Worm (Caenorhabditis elegans) whole organism, early embryonic: ENCODE data around the gene C06B8.3.

ENCODE experiments used
- B0310.2 ChIP-seq: sonication (generic microtip); optimal IDR thresholded peaks from 2 replicates; lab custom pipeline; 2016; ENCODE audit warnings: mild to moderate bottlenecking, missing genetic modification characterization, missing compliant biosample characterization
- F13C5.2 ChIP-seq: sonication (generic microtip); optimal IDR thresholded peaks from 2 replicates; lab custom pipeline; 2017; ENCODE audit warnings: mild to moderate bottlenecking, missing genetic modification characterization, inconsistent platforms, missing compliant biosample characterization
- aly-1 ChIP-seq: sonication (generic microtip); optimal IDR thresholded peaks from 2 replicates; lab custom pipeline; 2016; ENCODE audit warnings: missing genetic modification characterization, missing compliant biosample characterization
- ama-1 ChIP-seq: fragments of 150-350 bp; optimal IDR thresholded peaks from 2 replicates; lab custom pipeline; 2014
- ceh-13 ChIP-seq: fragments of 200-800 bp; sonication (Bioruptor generic); optimal IDR thresholded peaks from 2 replicates; lab custom pipeline; 2018; ENCODE audit warnings: mild to moderate bottlenecking, missing genetic modification characterization, missing compliant biosample characterization
- ceh-36 ChIP-seq: sonication (generic microtip); optimal IDR thresholded peaks from 2 replicates; lab custom pipeline; 2016; ENCODE audit warnings: missing genetic modification characterization, inconsistent platforms, missing compliant biosample characterization
- ets-7 ChIP-seq: sonication (generic microtip); optimal IDR thresholded peaks from 2 replicates; lab custom pipeline; 2016; ENCODE audit warnings: missing genotype, missing genetic modification characterization, missing compliant biosample characterization
- flt-1 ChIP-seq: fragments of 200-800 bp; sonication (Bioruptor generic); IDR thresholded peaks from 2 replicates; pipeline ENCODE4 v1.3.6; 2022; ENCODE audit warnings: missing genetic modification characterization, missing compliant biosample characterization
- hmbx-1 ChIP-seq: sonication (generic microtip); optimal IDR thresholded peaks from 2 replicates; lab custom pipeline; 2016; ENCODE audit warnings: mild to moderate bottlenecking, missing genetic modification characterization, missing compliant biosample characterization
- hmg-4 ChIP-seq: fragments of 200-800 bp; sonication (Bioruptor generic); optimal IDR thresholded peaks from 2 replicates; lab custom pipeline; 2018; ENCODE audit warnings: mild to moderate bottlenecking, missing genetic modification characterization, missing compliant biosample characterization
- hnd-1 ChIP-seq: sonication (generic microtip); optimal IDR thresholded peaks from 2 replicates; lab custom pipeline; 2016; ENCODE audit warnings: missing genetic modification characterization, missing compliant biosample characterization
- pes-1 ChIP-seq: fragments of 200-800 bp; sonication (Bioruptor generic); IDR thresholded peaks from 2 replicates; pipeline ENCODE4 v1.3.6; 2022; ENCODE audit warnings: missing genetic modification reagents, missing genetic modification characterization, missing compliant biosample characterization
- scrt-1 ChIP-seq: fragments of 200-800 bp; sonication (Bioruptor generic); IDR thresholded peaks from 2 replicates; pipeline ENCODE4 v1.3.6; 2022; ENCODE audit warnings: missing genetic modification characterization, missing compliant biosample characterization
- sea-1 ChIP-seq: fragments of 200-800 bp; sonication (Bioruptor generic); conservative IDR thresholded peaks from 2 replicates; pipeline ENCODE4 v1.3.6; 2022; ENCODE audit warnings: missing genetic modification characterization, missing compliant biosample characterization
- tbx-11 ChIP-seq: fragments of 200-800 bp; sonication (Bioruptor generic); IDR thresholded peaks from 2 replicates; pipeline ENCODE4 v1.3.6; 2022; ENCODE audit warnings: missing genetic modification characterization, missing compliant biosample characterization
- tbx-37 ChIP-seq: fragments of 200-800 bp; sonication (Bioruptor generic); conservative IDR thresholded peaks from 2 replicates; pipeline ENCODE4 v1.3.6; 2022; ENCODE audit warnings: missing genetic modification reagents, missing genetic modification characterization, missing compliant biosample characterization
- tra-4 ChIP-seq: sonication (generic microtip); optimal IDR thresholded peaks from 2 replicates; lab custom pipeline; 2017; ENCODE audit warnings: missing genetic modification characterization, missing compliant biosample characterization

C06B8.3 gene

ce11 chrV:15448865-15449264 is 35.6 kb downstream of the C06B8.3 start, which contains the start of gene T26H5.14:
T26H5.14 (plus strand) TSS chrV:15449165.
- TF ChIP-seq flt-1 (no peak), B0310.2 (tag; lab: Kevin White, UChicago) (no peak), hnd-1 (tag; lab: Kevin White, UChicago) (no peak), tra-4 (tag; lab: Kevin White, UChicago) (no peak), ceh-36 (tag; lab: Kevin White, UChicago) (no peak), hmbx-1 (tag; lab: Kevin White, UChicago) (no peak), scrt-1 (GFP tag; lab: Robert Waterston, UW) (no peak), hmg-4 (no peak), tbx-37 (no peak), ets-7 (tag; lab: Kevin White, UChicago) (no peak), sea-1 (no peak), ceh-13 (GFP tag; lab: Kevin White, UChicago) (no peak), aly-1 (tag; lab: Kevin White, UChicago) (no peak), ama-1 (no peak), tbx-11 (GFP tag; lab: Robert Waterston, UW) (no peak), F13C5.2 (tag; lab: Kevin White, UChicago) (no peak), pes-1 (GFP tag; lab: Robert Waterston, UW) (no peak)

- no peak for TF ChIP-seq tra-4 (tag; lab: Kevin White, UChicago)
- TF ChIP-seq tbx-11 (GFP tag; lab: Robert Waterston, UW): no peak
- TF ChIP-seq ama-1: no peak
- no peak for TF ChIP-seq ets-7 (tag; lab: Kevin White, UChicago)
- no peak for TF ChIP-seq sea-1
- TF ChIP-seq flt-1: no peak
- TF ChIP-seq B0310.2 (tag; lab: Kevin White, UChicago): no peak
Measured at ce11 chrV:15448408-15448807, 36.0 kb downstream of the C06B8.3 start, which contains the start of gene T26H5.4. T26H5.4 (minus strand) TSS chrV:15448701.

- no peak for TF ChIP-seq pes-1 (GFP tag; lab: Robert Waterston, UW)
- no peak for TF ChIP-seq tbx-11 (GFP tag; lab: Robert Waterston, UW)
- TF ChIP-seq tbx-37: no peak
- no peak for TF ChIP-seq ceh-13 (GFP tag; lab: Kevin White, UChicago)
- TF ChIP-seq hnd-1 (tag; lab: Kevin White, UChicago): no peak
- no peak for TF ChIP-seq hmbx-1 (tag; lab: Kevin White, UChicago)
- no peak for TF ChIP-seq flt-1
- no peak for TF ChIP-seq scrt-1 (GFP tag; lab: Robert Waterston, UW)
- TF ChIP-seq ets-7 (tag; lab: Kevin White, UChicago): no peak
- no peak for TF ChIP-seq F13C5.2 (tag; lab: Kevin White, UChicago)
- no peak for TF ChIP-seq ama-1
- no peak for TF ChIP-seq aly-1 (tag; lab: Kevin White, UChicago)
- TF ChIP-seq B0310.2 (tag; lab: Kevin White, UChicago): no peak
- TF ChIP-seq ceh-36 (tag; lab: Kevin White, UChicago): no peak
- TF ChIP-seq tra-4 (tag; lab: Kevin White, UChicago): no peak
- no peak for TF ChIP-seq sea-1
- TF ChIP-seq hmg-4: no peak
Measured at ce11 chrV:15445437-15445836, 39.0 kb downstream of the C06B8.3 start, which contains the start of gene srh-239. srh-239 (plus strand) TSS chrV:15445737.

ce11 chrV:15444615-15445014 is 39.8 kb downstream of the C06B8.3 start, which contains the start of gene T26H5.9:
T26H5.9 (plus strand) TSS chrV:15444916.
- TF ChIP-seq ets-7 (tag; lab: Kevin White, UChicago) (no peak), aly-1 (tag; lab: Kevin White, UChicago) (no peak), ama-1 (no peak), pes-1 (GFP tag; lab: Robert Waterston, UW) (no peak), ceh-13 (GFP tag; lab: Kevin White, UChicago) (no peak), tbx-37 (no peak), B0310.2 (tag; lab: Kevin White, UChicago) (no peak), sea-1 (no peak), F13C5.2 (tag; lab: Kevin White, UChicago) (no peak), scrt-1 (GFP tag; lab: Robert Waterston, UW) (no peak), tra-4 (tag; lab: Kevin White, UChicago) (no peak), ceh-36 (tag; lab: Kevin White, UChicago) (no peak), hnd-1 (tag; lab: Kevin White, UChicago) (no peak), tbx-11 (GFP tag; lab: Robert Waterston, UW) (no peak), flt-1 (no peak)

ce11 chrV:15444188-15444587 is 40.2 kb downstream of the C06B8.3 start, which contains the start of gene T26H5.11:
T26H5.11 (minus strand) TSS chrV:15444288.
- TF ChIP-seq ama-1: no peak
- TF ChIP-seq hnd-1 (tag; lab: Kevin White, UChicago): no peak
- TF ChIP-seq flt-1: no peak
- TF ChIP-seq B0310.2 (tag; lab: Kevin White, UChicago): no peak
- TF ChIP-seq aly-1 (tag; lab: Kevin White, UChicago): no peak
- no peak for TF ChIP-seq sea-1
- no peak for TF ChIP-seq ceh-13 (GFP tag; lab: Kevin White, UChicago)
- TF ChIP-seq tra-4 (tag; lab: Kevin White, UChicago): no peak
- TF ChIP-seq tbx-37: no peak
- no peak for TF ChIP-seq pes-1 (GFP tag; lab: Robert Waterston, UW)
- no peak for TF ChIP-seq tbx-11 (GFP tag; lab: Robert Waterston, UW)
- no peak for TF ChIP-seq hmg-4
- TF ChIP-seq scrt-1 (GFP tag; lab: Robert Waterston, UW): no peak
- TF ChIP-seq hmbx-1 (tag; lab: Kevin White, UChicago): no peak

ce11 chrV:15443708-15444107 is 40.7 kb downstream of the C06B8.3 start, which contains the start of gene T26H5.10:
T26H5.10 (minus strand) TSS chrV:15443808.
- TF ChIP-seq tra-4 (tag; lab: Kevin White, UChicago) (no peak), pes-1 (GFP tag; lab: Robert Waterston, UW) (no peak), hmbx-1 (tag; lab: Kevin White, UChicago) (no peak), sea-1 (no peak)

ce11 chrV:15442384-15442783 is 42.1 kb downstream of the C06B8.3 start:
- no peak for TF ChIP-seq ceh-13 (GFP tag; lab: Kevin White, UChicago)
- no peak for TF ChIP-seq flt-1
